Worm (Caenorhabditis elegans) whole organism, L4 larva: ENCODE results near the gene C49F8.15.

ENCODE experiments used
- F37D6.2 ChIP-seq: sonication (generic microtip); optimal IDR thresholded peaks from 2 replicates; lab custom pipeline; 2016; ENCODE audit warnings: mild to moderate bottlenecking, missing genetic modification characterization, missing compliant biosample characterization
- F44E2.7 ChIP-seq: fragments of 200-800 bp; sonication (Bioruptor generic); IDR thresholded peaks from 2 replicates; pipeline ENCODE4 v2.1.2; 2022; ENCODE audit warnings: missing genetic modification characterization, missing compliant biosample characterization
- T20F7.1 ChIP-seq: fragments of 200-800 bp; sonication (Bioruptor generic); optimal IDR thresholded peaks from 2 replicates; lab custom pipeline; 2018; ENCODE audit warnings: mild to moderate bottlenecking, missing genetic modification characterization, missing compliant biosample characterization
- Y5F2A.4 ChIP-seq: fragments of 200-800 bp; sonication (Bioruptor generic); optimal IDR thresholded peaks from 2 replicates; lab custom pipeline; 2018; ENCODE audit warnings: mild to moderate bottlenecking, missing genetic modification characterization, missing compliant biosample characterization
- Y75B8A.6 ChIP-seq: fragments of 200-800 bp; sonication (Bioruptor generic); IDR thresholded peaks from 2 replicates; pipeline ENCODE4 v1.3.6; 2022; ENCODE audit warnings: missing genetic modification reagents, missing genetic modification characterization, missing compliant biosample characterization
- ZK546.5 ChIP-seq, 2 experiments: sonication (generic microtip); optimal IDR thresholded peaks; 2 replicates each; lab custom pipeline; 2017; ENCODE audit warnings: missing biosample characterization in 2 of 2, missing genetic modification characterization in 2 of 2
- aha-1 ChIP-seq: fragments of 150-350 bp; peaks from one replicate; lab custom pipeline; 2014; ENCODE audit warnings: missing biosample characterization, missing genetic modification characterization
- attf-4 ChIP-seq: sonication (generic microtip); optimal IDR thresholded peaks from 3 replicates; lab custom pipeline; 2017; ENCODE audit warnings: missing biosample characterization, missing genetic modification characterization
- ceh-44 ChIP-seq: fragments of 200-800 bp; sonication (Bioruptor generic); IDR thresholded peaks from 2 replicates; pipeline ENCODE4 v1.3.6; 2022; ENCODE audit warnings: missing genetic modification reagents, missing genetic modification characterization, missing compliant biosample characterization
- ceh-62 ChIP-seq: sonication (generic microtip); optimal IDR thresholded peaks from 2 replicates; lab custom pipeline; 2017; ENCODE audit warnings: missing biosample characterization, missing genetic modification characterization
- ceh-82 ChIP-seq: sonication (generic microtip); optimal IDR thresholded peaks from 2 replicates; lab custom pipeline; 2017; ENCODE audit warnings: missing biosample characterization, missing genetic modification characterization
- ctbp-1 ChIP-seq: fragments of 200-800 bp; sonication (Bioruptor generic); IDR thresholded peaks from 2 replicates; pipeline ENCODE4 v1.3.6; 2022; ENCODE audit warnings: missing genetic modification reagents, missing genetic modification characterization, missing compliant biosample characterization
- daf-16 ChIP-seq, 3 experiments: sonication (generic microtip); optimal IDR thresholded peaks; 2 replicates each; lab custom pipeline; 2016 to 2017; ENCODE audit warnings: missing genetic modification characterization in 3 of 3, missing genetic modification reagents in 3 of 3, mild to moderate bottlenecking in 2 of 3, missing compliant biosample characterization in 2 of 3, missing biosample characterization in 1 of 3, moderate library complexity in 1 of 3
- daf-8 ChIP-seq: fragments of 200-800 bp; sonication (Bioruptor generic); IDR thresholded peaks from 2 replicates; pipeline ENCODE4 v1.3.6; 2022; ENCODE audit warnings: missing genetic modification characterization, missing compliant biosample characterization
- dmd-6 ChIP-seq: fragments of 200-800 bp; sonication (Bioruptor generic); IDR thresholded peaks from 2 replicates; pipeline ENCODE4 v1.3.6; 2022; ENCODE audit warnings: missing genetic modification reagents, missing genetic modification characterization, missing compliant biosample characterization
- dmd-9 ChIP-seq: fragments of 200-800 bp; sonication (Bioruptor generic); IDR thresholded peaks from 2 replicates; pipeline ENCODE4 v1.3.6; 2022; ENCODE audit warnings: missing genetic modification reagents, missing genetic modification characterization, missing compliant biosample characterization
- dpl-1 ChIP-seq: fragments of 150-350 bp; optimal IDR thresholded peaks from 2 replicates; lab custom pipeline; 2014; ENCODE audit warnings: missing biosample characterization, missing genetic modification reagents, missing genetic modification characterization
- dve-1 ChIP-seq: sonication (generic microtip); optimal IDR thresholded peaks from 2 replicates; lab custom pipeline; 2017; ENCODE audit warnings: antibody characterized with exemption, mild to moderate bottlenecking, missing genetic modification characterization, missing compliant biosample characterization; ENCODE audit not compliant: insufficient read depth
- egl-43 ChIP-seq: fragments of 200-800 bp; sonication (Bioruptor generic); IDR thresholded peaks from 2 replicates; pipeline ENCODE4 v1.3.6; 2022; ENCODE audit warnings: missing genetic modification reagents, missing genetic modification characterization, missing compliant biosample characterization
- gei-8 ChIP-seq: fragments of 200-800 bp; sonication (Bioruptor generic); optimal IDR thresholded peaks from 2 replicates; lab custom pipeline; 2018; ENCODE audit warnings: mild to moderate bottlenecking, missing genetic modification characterization, missing compliant biosample characterization
- hif-1 ChIP-seq, 2 experiments: sonication (generic microtip); optimal IDR thresholded peaks; 2 replicates each; lab custom pipeline; 2016 to 2017; ENCODE audit warnings: missing compliant biosample characterization in 2 of 2, missing genetic modification characterization in 2 of 2, missing genetic modification reagents in 2 of 2, missing genotype in 2 of 2, mild to moderate bottlenecking in 1 of 2
- hlh-11 ChIP-seq: fragments of 200-800 bp; sonication (Bioruptor generic); optimal IDR thresholded peaks from 2 replicates; lab custom pipeline; 2018; ENCODE audit warnings: mild to moderate bottlenecking, missing genetic modification characterization, missing compliant biosample characterization
- lim-7 ChIP-seq: fragments of 200-800 bp; sonication (Bioruptor generic); IDR thresholded peaks from 2 replicates; pipeline ENCODE4 v1.3.6; 2022; ENCODE audit warnings: missing genetic modification characterization, missing compliant biosample characterization
- lin-1 ChIP-seq: fragments of 200-800 bp; sonication (Bioruptor generic); IDR thresholded peaks from 2 replicates; pipeline ENCODE4 v1.3.6; 2022; ENCODE audit warnings: missing genetic modification reagents, missing genetic modification characterization, missing compliant biosample characterization
- lin-15B ChIP-seq: fragments of 150-350 bp; sonication (generic microtip); optimal IDR thresholded peaks from 3 replicates; lab custom pipeline; 2014; ENCODE audit warnings: missing biosample characterization, missing genetic modification characterization
- lin-29 ChIP-seq: fragments of 200-800 bp; sonication (Bioruptor generic); IDR thresholded peaks from 2 replicates; pipeline ENCODE4 v1.3.6; 2022; ENCODE audit warnings: missing genetic modification reagents, missing genetic modification characterization, missing compliant biosample characterization
- lir-3 ChIP-seq: sonication (generic microtip); optimal IDR thresholded peaks from 2 replicates; lab custom pipeline; 2016; ENCODE audit warnings: mild to moderate bottlenecking, missing genetic modification characterization, missing compliant biosample characterization
- lsy-2 ChIP-seq, 2 experiments: fragments of 150-350 bp in 1 of 2; sonication (generic microtip) in 1 of 2; optimal IDR thresholded peaks; 2 replicates each; lab custom pipeline; 2014 to 2017; ENCODE audit warnings: missing biosample characterization in 2 of 2, missing genetic modification characterization in 2 of 2
- mdl-1 ChIP-seq, 2 experiments: fragments of 150-350 bp in 1 of 2; sonication (generic microtip) in 1 of 2; optimal IDR thresholded peaks; 2 replicates each; lab custom pipeline; 2014 to 2017; ENCODE audit warnings: missing biosample characterization in 2 of 2, missing genetic modification characterization in 2 of 2
- mdt-29 ChIP-seq: fragments of 200-800 bp; sonication (Bioruptor generic); IDR thresholded peaks from 2 replicates; pipeline ENCODE4 v1.3.6; 2022; ENCODE audit warnings: missing genetic modification reagents, missing genetic modification characterization, missing compliant biosample characterization
- mxl-2 ChIP-seq: fragments of 200-800 bp; sonication (Bioruptor generic); conservative IDR thresholded peaks from 2 replicates; pipeline ENCODE4 v1.3.6; 2022; ENCODE audit warnings: missing genetic modification reagents, missing genetic modification characterization, missing compliant biosample characterization
- mxl-3 ChIP-seq: fragments of 200-800 bp; sonication (Bioruptor generic); optimal IDR thresholded peaks from 2 replicates; lab custom pipeline; 2018; ENCODE audit warnings: mild to moderate bottlenecking, missing genetic modification characterization, missing compliant biosample characterization
- nhr-10 ChIP-seq: fragments of 150-350 bp; optimal IDR thresholded peaks from 2 replicates; lab custom pipeline; 2014; ENCODE audit warnings: missing biosample characterization, missing genetic modification characterization
- nhr-11 ChIP-seq: fragments of 150-350 bp; optimal IDR thresholded peaks from 2 replicates; lab custom pipeline; 2014; ENCODE audit warnings: missing biosample characterization, missing genetic modification characterization
- nhr-111 ChIP-seq: fragments of 200-800 bp; sonication (Bioruptor generic); optimal IDR thresholded peaks from 2 replicates; lab custom pipeline; 2018; ENCODE audit warnings: mild to moderate bottlenecking, missing genetic modification characterization, missing compliant biosample characterization
- nhr-237 ChIP-seq: sonication (generic microtip); optimal IDR thresholded peaks from 2 replicates; lab custom pipeline; 2017; ENCODE audit warnings: missing biosample characterization, missing genetic modification characterization
- nhr-41 ChIP-seq: fragments of 200-800 bp; sonication (Bioruptor generic); IDR thresholded peaks from 2 replicates; pipeline ENCODE4 v1.3.6; 2022; ENCODE audit warnings: missing genetic modification reagents, missing genetic modification characterization, missing compliant biosample characterization
- nhr-42 ChIP-seq: fragments of 200-800 bp; sonication (Bioruptor generic); IDR thresholded peaks from 2 replicates; pipeline ENCODE4 v1.3.6; 2022; ENCODE audit warnings: missing genetic modification characterization, missing compliant biosample characterization
- php-3 ChIP-seq: fragments of 200-800 bp; sonication (Bioruptor generic); IDR thresholded peaks from 2 replicates; pipeline ENCODE4 v1.3.6; 2022; ENCODE audit warnings: missing genetic modification reagents, missing genetic modification characterization, missing compliant biosample characterization
- saeg-2 ChIP-seq: fragments of 200-800 bp; sonication (Bioruptor generic); IDR thresholded peaks from 2 replicates; pipeline ENCODE4 v1.3.6; 2022; ENCODE audit warnings: missing genetic modification reagents, missing genetic modification characterization, missing compliant biosample characterization
- sdz-12 ChIP-seq: fragments of 200-800 bp; sonication (Bioruptor generic); optimal IDR thresholded peaks from 2 replicates; lab custom pipeline; 2018; ENCODE audit warnings: mild to moderate bottlenecking, missing genetic modification characterization, missing compliant biosample characterization
- skn-1 ChIP-seq: fragments of 150-350 bp; optimal IDR thresholded peaks from 2 replicates; lab custom pipeline; 2014; ENCODE audit warnings: missing biosample characterization, missing genetic modification characterization
- snpc-4 ChIP-seq: fragments of 150-350 bp; optimal IDR thresholded peaks from 2 replicates; lab custom pipeline; 2014; ENCODE audit warnings: missing biosample characterization, missing genetic modification characterization
- spr-3 ChIP-seq: fragments of 200-800 bp; sonication (Bioruptor generic); optimal IDR thresholded peaks from 2 replicates; lab custom pipeline; 2018; ENCODE audit warnings: mild to moderate bottlenecking, missing genetic modification characterization, missing compliant biosample characterization
- unc-62 ChIP-seq, 3 experiments: fragments of 150-350 bp in 1 of 3; sonication (generic microtip); optimal IDR thresholded peaks in 2 of 3; peaks in 1 of 3; 1 replicate in 1 of 3; 2 replicates in 2 of 3; lab custom pipeline; 2014 to 2017; ENCODE audit warnings: missing biosample characterization in 3 of 3, missing genetic modification characterization in 3 of 3, missing genetic modification reagents in 3 of 3, missing genotype in 1 of 3
- zfp-3 ChIP-seq: fragments of 200-800 bp; sonication (Bioruptor generic); conservative IDR thresholded peaks from 2 replicates; pipeline ENCODE4 v1.3.6; 2022; ENCODE audit warnings: missing genetic modification reagents, missing genetic modification characterization, missing compliant biosample characterization
- zip-11 ChIP-seq: fragments of 200-800 bp; sonication (Bioruptor generic); IDR thresholded peaks from 2 replicates; pipeline ENCODE4 v1.3.6; 2022; ENCODE audit warnings: missing genetic modification characterization, missing compliant biosample characterization
- ztf-11 ChIP-seq: fragments of 150-350 bp; optimal IDR thresholded peaks from 2 replicates; lab custom pipeline; 2014; ENCODE audit warnings: missing biosample characterization, missing genetic modification characterization
- ztf-7 ChIP-seq: fragments of 150-350 bp; optimal IDR thresholded peaks from 2 replicates; lab custom pipeline; 2014; ENCODE audit warnings: missing biosample characterization, missing genetic modification characterization

Gene C49F8.15

ce11 chrX:13328868-13329267 is 33.5 kb downstream of the C49F8.15 start (continued):
- TF ChIP-seq mdl-1 (tag; optimal IDR thresholded peaks at IDR 0.05; lab: Kevin White, UChicago), result peak; percentile 43 to 89
- no peak for TF ChIP-seq F44E2.7 (GFP tag; lab: Robert Waterston, UW)
- TF ChIP-seq Y5F2A.4, result no peak
- TF ChIP-seq ceh-62 (tag; lab: Kevin White, UChicago), result no peak
- TF ChIP-seq aha-1, result peak; percentile 49
- no peak for TF ChIP-seq mdt-29 (GFP tag; lab: Robert Waterston, UW)
- TF ChIP-seq, all 104 proteins: peak for 33

ce11 chrX:13328034-13328433 is 34.4 kb downstream of the C49F8.15 start, which contains the start of gene sir-2.2:
Gene sir-2.2 (plus strand): TSS chrX:13328067.
- TF ChIP-seq Y75B8A.6 (GFP tag; lab: Robert Waterston, UW), result no peak
- no peak for TF ChIP-seq dpl-1 (GFP tag; lab: Kevin White, UChicago)
- no peak for TF ChIP-seq nhr-11 (tag; lab: Kevin White, UChicago)
- TF ChIP-seq lim-7, result no peak
- no peak for TF ChIP-seq ceh-62 (tag; lab: Kevin White, UChicago)
- TF ChIP-seq lin-1 (GFP tag; lab: Robert Waterston, UW), result no peak
- TF ChIP-seq lsy-2 (tag; optimal IDR thresholded peaks at IDR 0.05; lab: Kevin White, UChicago), result peak in 1 of 2 experiments; percentile 41
- 0 out of 2 replicates have a peak, but pooled peaks have one; percentile 40 for TF ChIP-seq nhr-41 (GFP tag; lab: Robert Waterston, UW)
- no peak for TF ChIP-seq lin-29 (GFP tag; lab: Robert Waterston, UW)
- no peak for TF ChIP-seq unc-62 (GFP tag; optimal IDR thresholded peaks at IDR 0.05 in 1 of 2; lab: Kevin White, UChicago)
- no peak for TF ChIP-seq unc-62 (tag; optimal IDR thresholded peaks at IDR 0.05; lab: Kevin White, UChicago)
- TF ChIP-seq saeg-2, result no peak
- TF ChIP-seq nhr-10 (tag; lab: Kevin White, UChicago), result no peak
- TF ChIP-seq ztf-7 (tag; lab: Kevin White, UChicago), result no peak
- peak; percentile 61 for TF ChIP-seq dve-1
- TF ChIP-seq hif-1 (tag; optimal IDR thresholded peaks at IDR 0.05; lab: Kevin White, UChicago), result no peak
- TF ChIP-seq egl-43 (GFP tag; lab: Robert Waterston, UW), result no peak
- TF ChIP-seq snpc-4 (tag; lab: Kevin White, UChicago), result no peak
- TF ChIP-seq F44E2.7 (GFP tag; lab: Robert Waterston, UW), result no peak
- no peak for TF ChIP-seq attf-4 (tag; lab: Kevin White, UChicago)
- no peak for TF ChIP-seq dmd-9 (GFP tag; lab: Robert Waterston, UW)
- peak; percentile 65 for TF ChIP-seq hlh-11 (tag; lab: Kevin White, UChicago)
- no peak for TF ChIP-seq ceh-82 (tag; lab: Kevin White, UChicago)
- no peak for TF ChIP-seq zip-11 (GFP tag; lab: Robert Waterston, UW)
- no peak for TF ChIP-seq spr-3 (GFP tag; lab: Kevin White, UChicago)
- 0 out of 2 replicates have a peak, but pooled peaks have one; percentile 41 for TF ChIP-seq php-3 (GFP tag; lab: Robert Waterston, UW)
- TF ChIP-seq ctbp-1 (GFP tag; lab: Robert Waterston, UW), result no peak
- TF ChIP-seq daf-8 (GFP tag; lab: Robert Waterston, UW), result no peak
- no peak for TF ChIP-seq skn-1 (tag; lab: Kevin White, UChicago)
- no peak for TF ChIP-seq T20F7.1 (GFP tag; lab: Kevin White, UChicago)
- no peak for TF ChIP-seq mxl-2 (GFP tag; lab: Robert Waterston, UW)
- TF ChIP-seq F37D6.2, result no peak
- no peak for TF ChIP-seq lir-3 (tag; lab: Kevin White, UChicago)
- no peak for TF ChIP-seq nhr-42 (GFP tag; lab: Robert Waterston, UW)
- TF ChIP-seq zfp-3 (GFP tag; lab: Robert Waterston, UW), result peak; percentile 78; the same call in 1 of the 2 replicates
- TF ChIP-seq ZK546.5 (tag; optimal IDR thresholded peaks at IDR 0.05; lab: Kevin White, UChicago), result no peak
- no peak for TF ChIP-seq nhr-237 (tag; lab: Kevin White, UChicago)
- TF ChIP-seq daf-16 (GFP tag; optimal IDR thresholded peaks at IDR 0.05; lab: Kevin White, UChicago), result no peak
- TF ChIP-seq daf-16 (tag; optimal IDR thresholded peaks at IDR 0.05; lab: Kevin White, UChicago), result peak; percentile 54
- peak; percentile 89 for TF ChIP-seq dmd-6 (GFP tag; lab: Robert Waterston, UW)
- no peak for TF ChIP-seq lin-15B (tag; lab: Kevin White, UChicago)
- no peak for TF ChIP-seq gei-8 (GFP tag; lab: Kevin White, UChicago)
- TF ChIP-seq sdz-12 (GFP tag; lab: Kevin White, UChicago), result no peak
- no peak for TF ChIP-seq nhr-111 (GFP tag; lab: Kevin White, UChicago)
- no peak for TF ChIP-seq mxl-3 (GFP tag; lab: Kevin White, UChicago)
- TF ChIP-seq Y5F2A.4, result no peak
- TF ChIP-seq ceh-44 (GFP tag; lab: Robert Waterston, UW), result no peak
- no peak for TF ChIP-seq ztf-11 (tag; lab: Kevin White, UChicago)
